Fruit fly (Drosophila melanogaster): Measurements from ENCODE around the gene SdhCL.

SdhCL gene

dm6 chr3R:11153799-11154273 lies 38.3 kb upstream of the SdhCL start, which contains the start of gene Ugt302K1 (continued):
- TF ChIP-seq Usf (GFP tag; optimal IDR thresholded peaks at IDR 0.05) (no peak), Meics (GFP tag; optimal IDR thresholded peaks at IDR 0.05) (peak; percentile 40), Xbp1 (GFP tag; optimal IDR thresholded peaks at IDR 0.05) (no peak), exex (tag; optimal IDR thresholded peaks at IDR 0.05) (no peak), chif (GFP tag; optimal IDR thresholded peaks at IDR 0.05) (no peak), vfl (GFP tag; optimal IDR thresholded peaks at IDR 0.05) (no peak), Camta (GFP tag; optimal IDR thresholded peaks at IDR 0.05) (no peak), nom (GFP tag; optimal IDR thresholded peaks at IDR 0.05) (no peak), amos (GFP tag; IDR thresholded peaks at IDR 0.05; ENCODE audit: partially characterized antibody) (no peak), Ets97D (GFP tag; optimal IDR thresholded peaks at IDR 0.05) (no peak), CG1832 (GFP tag; optimal IDR thresholded peaks at IDR 0.05) (no peak), CG4360 (GFP tag; IDR thresholded peaks at IDR 0.05) (no peak), grn (GFP tag; optimal IDR thresholded peaks at IDR 0.05) (no peak), CG17359 (tag; optimal IDR thresholded peaks at IDR 0.05) (no peak), CG15269 (tag; optimal IDR thresholded peaks at IDR 0.05) (no peak), CG17829 (tag; optimal IDR thresholded peaks at IDR 0.05) (no peak), Ravus (GFP tag; IDR thresholded peaks at IDR 0.05) (no peak; the same call in 1 of the 2 replicates), fd96Cb (tag; optimal IDR thresholded peaks at IDR 0.05) (no peak), her (GFP tag; optimal IDR thresholded peaks at IDR 0.05) (no peak), corto (GFP tag; optimal IDR thresholded peaks at IDR 0.05) (peak; percentile 57), Six4 (GFP tag; optimal IDR thresholded peaks at IDR 0.05) (no peak), lab (GFP tag; optimal IDR thresholded peaks at IDR 0.05) (peak; percentile 70), NC2α (GFP tag; optimal IDR thresholded peaks at IDR 0.05) (no peak), H15 (GFP tag; IDR thresholded peaks at IDR 0.05) (no peak), Tbp (GFP tag; optimal IDR thresholded peaks at IDR 0.05) (no peak), CG3281 (GFP tag; optimal IDR thresholded peaks at IDR 0.05) (peak; percentile 56), Hmx (GFP tag; optimal IDR thresholded peaks at IDR 0.05) (no peak), caup (GFP tag; optimal IDR thresholded peaks at IDR 0.05; ENCODE audit: severe bottlenecking) (peak; percentile 1), Nf-YC (tag; optimal IDR thresholded peaks at IDR 0.05) (no peak), lola (GFP tag; optimal IDR thresholded peaks at IDR 0.05) (no peak), CG42726 (GFP tag; IDR thresholded peaks at IDR 0.05; ENCODE audit: partially characterized antibody) (no peak), Vsx1 (GFP tag; optimal IDR thresholded peaks at IDR 0.05) (no peak), CG10209 (GFP tag; optimal IDR thresholded peaks at IDR 0.05) (no peak), CG15479 (GFP tag; optimal IDR thresholded peaks at IDR 0.05) (no peak), Dref (GFP tag; IDR thresholded peaks at IDR 0.05) (no peak), CG31388 (GFP tag; optimal IDR thresholded peaks at IDR 0.05) (no peak), klu (GFP tag; IDR thresholded peaks at IDR 0.05) (no peak), CG3847 (GFP tag; IDR thresholded peaks at IDR 0.05) (0 out of 2 replicates have a peak, but pooled peaks have one; percentile 28), CoRest (tag; optimal IDR thresholded peaks at IDR 0.05) (peak; percentile 2), sd (tag; optimal IDR thresholded peaks at IDR 0.05) (no peak), CG11085 (GFP tag; IDR thresholded peaks at IDR 0.05) (0 out of 2 replicates have a peak, but pooled peaks have one; percentile 30), schlank (tag; optimal IDR thresholded peaks at IDR 0.05) (no peak), Gug (GFP tag; IDR thresholded peaks at IDR 0.05) (no peak), D19B (GFP tag; optimal IDR thresholded peaks at IDR 0.05) (peak; percentile 45), CG14965 (GFP tag; optimal IDR thresholded peaks at IDR 0.05; ENCODE audit: borderline replicate concordance) (no peak), Ets65A (GFP tag) (no peak), Hand (GFP tag; optimal IDR thresholded peaks at IDR 0.05) (no peak), CG6175 (GFP tag; IDR thresholded peaks at IDR 0.05) (no peak), Ptx1 (GFP tag; IDR thresholded peaks at IDR 0.05) (peak; percentile 43; the same call in 1 of the 2 replicates), CG2129 (GFP tag; IDR thresholded peaks at IDR 0.05; ENCODE audit: partially characterized antibody) (no peak)

All from whole organism, embryonic.